Worm (Caenorhabditis elegans): ENCODE results near the gene F10D2.10.

Gene F10D2.10

ce11 chrV:7198403-7198802 is 42.4 kb upstream of the F10D2.10 start (continued):
- TF ChIP-seq K12H6.12 (tag; optimal IDR thresholded peaks at IDR 0.05) = no peak
- no peak for TF ChIP-seq T26A5.8 (tag; optimal IDR thresholded peaks at IDR 0.05)
- peak; percentile 39; the same call in 1 of the 2 replicates for TF ChIP-seq pbrm-1 (GFP tag; IDR thresholded peaks at IDR 0.05)
- TF ChIP-seq ZK185.1 (tag; optimal IDR thresholded peaks at IDR 0.05; ENCODE audit: poor library complexity, severe bottlenecking) = peak; percentile 8
- TF ChIP-seq hmg-20 (GFP tag; IDR thresholded peaks at IDR 0.05) = 0 out of 2 replicates have a peak, but pooled peaks have one; percentile 48
- TF ChIP-seq hmg-1.2 (GFP tag; IDR thresholded peaks at IDR 0.05) = 0 out of 2 replicates have a peak, but pooled peaks have one; percentile 31
- no peak for TF ChIP-seq aptf-2 (GFP tag; conservative IDR thresholded peaks at IDR 0.05)
- peak; percentile 33 for TF ChIP-seq lsl-1 (GFP tag; optimal IDR thresholded peaks at IDR 0.05)
- no peak for TF ChIP-seq egl-18 (GFP tag; IDR thresholded peaks at IDR 0.05)
- TF ChIP-seq zfh-2 (GFP tag; conservative IDR thresholded peaks at IDR 0.05) = no peak
- peak; percentile 30 for TF ChIP-seq somi-1 (GFP tag; optimal IDR thresholded peaks at IDR 0.05)
- TF ChIP-seq snpc-4 (GFP tag; optimal IDR thresholded peaks at IDR 0.05) = no peak
- TF ChIP-seq snpc-4 (tag; optimal IDR thresholded peaks at IDR 0.05) = peak in 2 of 4 experiments; percentile 6 to 46
- peak; percentile 1 for TF ChIP-seq dpff-1 (tag; optimal IDR thresholded peaks at IDR 0.05)
- no peak for TF ChIP-seq C17E4.6 (GFP tag; IDR thresholded peaks at IDR 0.05)
- peak; percentile 79 for TF ChIP-seq repo-1 (tag; optimal IDR thresholded peaks at IDR 0.05)
- TF ChIP-seq snpc-3.4 (tag; optimal IDR thresholded peaks at IDR 0.05) = peak; percentile 6
- TF ChIP-seq cebp-1 (GFP tag; IDR thresholded peaks at IDR 0.05) = peak; percentile 32; the same call in 1 of the 2 replicates
- TF ChIP-seq cebp-1 (tag; optimal IDR thresholded peaks at IDR 0.05) = peak; percentile 65
- TF ChIP-seq F57A8.1 (GFP tag; optimal IDR thresholded peaks at IDR 0.05) = no peak
- TF ChIP-seq madf-3 (GFP tag; IDR thresholded peaks at IDR 0.05) = peak; percentile 93
- no peak for TF ChIP-seq F49E8.2 (tag; optimal IDR thresholded peaks at IDR 0.05; ENCODE audit: insufficient read depth)
- peak; percentile 40 for TF ChIP-seq atf-7 (tag; optimal IDR thresholded peaks at IDR 0.05)
- TF ChIP-seq ets-4 (GFP tag; optimal IDR thresholded peaks at IDR 0.05) = peak; percentile 73
- TF ChIP-seq hrde-1 (tag; optimal IDR thresholded peaks at IDR 0.05; ENCODE audit: borderline replicate concordance) = peak; percentile 82
- no peak for TF ChIP-seq aptf-3 (GFP tag; IDR thresholded peaks at IDR 0.05)
- TF ChIP-seq xnd-1 (tag; optimal IDR thresholded peaks at IDR 0.05) = peak; percentile 56
- peak; percentile 73; the same call in 1 of the 2 replicates for TF ChIP-seq nfyb-1 (GFP tag; IDR thresholded peaks at IDR 0.05)
- peak; percentile 88 for TF ChIP-seq B0336.3 (GFP tag; IDR thresholded peaks at IDR 0.05)
- TF ChIP-seq him-1 (tag; optimal IDR thresholded peaks at IDR 0.05) = peak; percentile 76
- no peak for TF ChIP-seq egrh-3 (GFP tag; IDR thresholded peaks at IDR 0.05)
- TF ChIP-seq F33H1.4 (GFP tag; IDR thresholded peaks at IDR 0.05) = 0 out of 2 replicates have a peak, but pooled peaks have one; percentile 21
- TF ChIP-seq ztf-22 (GFP tag; optimal IDR thresholded peaks at IDR 0.05) = peak; percentile 4
- TF ChIP-seq ceh-79 (tag; optimal IDR thresholded peaks at IDR 0.05) = no peak
- no peak for TF ChIP-seq dpl-1 (GFP tag; optimal IDR thresholded peaks at IDR 0.05)
- TF ChIP-seq unc-130 (GFP tag; optimal IDR thresholded peaks at IDR 0.05) = no peak

ce11 chrV:7197036-7197435 is 41.1 kb upstream of the F10D2.10 start:
- TF ChIP-seq xnd-1 (tag; optimal IDR thresholded peaks at IDR 0.05) (no peak), rcor-1 (GFP tag; IDR thresholded peaks at IDR 0.05) (0 out of 2 replicates have a peak, but pooled peaks have one; percentile 39), F49E8.2 (tag; optimal IDR thresholded peaks at IDR 0.05; ENCODE audit: insufficient read depth) (peak; percentile 16), ceh-58 (GFP tag; IDR thresholded peaks at IDR 0.05) (0 out of 2 replicates have a peak, but pooled peaks have one; percentile 52), athp-1 (tag; optimal IDR thresholded peaks at IDR 0.05) (no peak), ceh-40 (GFP tag; IDR thresholded peaks at IDR 0.05) (0 out of 2 replicates have a peak, but pooled peaks have one; percentile 3), madf-3 (GFP tag; IDR thresholded peaks at IDR 0.05) (peak; percentile 91), ama-1 (optimal IDR thresholded peaks at IDR 0.05) (no peak), ama-1 (GFP tag; optimal IDR thresholded peaks at IDR 0.05) (no peak), K12H6.12 (tag; optimal IDR thresholded peaks at IDR 0.05) (no peak), madf-6 (GFP tag; IDR thresholded peaks at IDR 0.05) (peak; percentile 55), hmg-20 (GFP tag; IDR thresholded peaks at IDR 0.05) (no peak), ekl-4 (GFP tag; IDR thresholded peaks at IDR 0.05) (peak; percentile 57; the same call in 1 of the 2 replicates), F37B4.10 (GFP tag; IDR thresholded peaks at IDR 0.05) (no peak), Y53G8AR.9 (GFP tag; conservative IDR thresholded peaks at IDR 0.05) (0 out of 2 replicates have a peak, but pooled peaks have one; percentile 58), B0035.1 (tag; optimal IDR thresholded peaks at IDR 0.05) (no peak), pbrm-1 (GFP tag; IDR thresholded peaks at IDR 0.05) (no peak), ceh-91 (GFP tag; IDR thresholded peaks at IDR 0.05) (no peak), F57A8.1 (GFP tag; optimal IDR thresholded peaks at IDR 0.05) (no peak), hlh-26 (GFP tag; conservative IDR thresholded peaks at IDR 0.05) (no peak)

All from whole organism, young adult.